Fruit fly (Drosophila melanogaster) whole organism, adult: ENCODE data around the gene CG9682.

Experiments used
- Clk ChIP-seq: fragments of 200-800 bp; sonication (Bioruptor generic); optimal IDR thresholded peaks from 2 replicates; lab custom pipeline; 2017; ENCODE audit warnings: missing biosample characterization, missing genetic modification characterization
- Hr96 ChIP-seq: fragments of 200-800 bp; sonication (Bioruptor generic); optimal IDR thresholded peaks from 2 replicates; lab custom pipeline; 2016; ENCODE audit warnings: missing biosample characterization, missing genetic modification characterization
- kay ChIP-seq: fragments of 200-800 bp; sonication (Bioruptor generic); peaks from one replicate; lab custom pipeline; 2016; ENCODE audit warnings: missing biosample characterization, missing genetic modification characterization, borderline replicate concordance

- TF ChIP-seq kay (GFP tag; lab: Kevin White, UChicago) = no peak
- no peak for TF ChIP-seq Hr96 (GFP tag; lab: Kevin White, UChicago)
- TF ChIP-seq Clk = no peak
Observed at dm6 chr3R:30208011-30208410, 42.7 kb upstream of the CG9682 start.
